Worm (Caenorhabditis elegans): ENCODE data around the gene C45G9.4.

Gene C45G9.4

DNA sequence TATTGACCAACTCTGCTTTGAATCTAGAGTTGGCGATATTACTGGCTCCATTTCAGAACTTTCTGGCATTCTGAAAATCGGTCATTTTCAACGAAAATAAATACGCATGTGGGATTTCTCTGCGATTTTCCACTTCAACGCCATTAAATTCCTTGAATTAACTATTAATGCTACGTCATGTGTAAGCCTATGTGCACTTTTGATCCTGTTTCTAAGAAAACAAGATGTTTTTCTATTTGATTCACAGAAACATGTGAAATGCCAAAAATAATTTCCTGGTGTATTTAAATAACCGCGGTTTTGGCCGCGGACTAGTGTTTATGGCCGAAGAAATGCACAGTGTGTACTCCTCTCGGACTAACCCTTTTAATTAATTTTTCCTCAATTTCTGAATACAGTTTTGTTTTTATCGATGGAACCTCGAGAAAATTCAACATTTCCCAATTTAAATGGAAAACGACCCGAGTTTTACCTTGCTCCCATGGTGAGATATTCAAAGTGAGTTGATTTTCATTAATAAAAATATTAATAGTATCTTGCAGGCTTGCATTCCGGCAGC lies 6.2 kb downstream of the C45G9.4 start, which contains the start of the genes C45G9.11 and C45G9.2 (continued):
- no peak for TF ChIP-seq akir-1 (GFP tag; optimal IDR thresholded peaks at IDR 0.05)
- TF ChIP-seq lin-54 (GFP tag; optimal IDR thresholded peaks at IDR 0.05): peak; percentile 83
- TF ChIP-seq rcor-1 (GFP tag; IDR thresholded peaks at IDR 0.05): peak; percentile 37; the same call in 1 of the 2 replicates
- TF ChIP-seq ceh-27 (GFP tag; optimal IDR thresholded peaks at IDR 0.05): peak; percentile 88
- peak in 1 of 3 experiments; percentile 74 for TF ChIP-seq lin-35 (GFP tag; optimal IDR thresholded peaks at IDR 0.05)
- peak; percentile 50 for TF ChIP-seq xnd-1 (tag; optimal IDR thresholded peaks at IDR 0.05)
- peak; percentile 61 for TF ChIP-seq him-1 (tag; optimal IDR thresholded peaks at IDR 0.05)
- TF ChIP-seq let-526 (GFP tag; IDR thresholded peaks at IDR 0.05): no peak
- peak; percentile 47; the same call in 1 of the 2 replicates for TF ChIP-seq ceh-100 (GFP tag; IDR thresholded peaks at IDR 0.05)
- TF ChIP-seq rec-8 (tag; optimal IDR thresholded peaks at IDR 0.05): peak in 1 of 2 experiments; percentile 39
- 0 out of 2 replicates have a peak, but pooled peaks have one; percentile 37 for TF ChIP-seq ekl-4 (GFP tag; IDR thresholded peaks at IDR 0.05)
- TF ChIP-seq Y67H2A.10 (GFP tag; conservative IDR thresholded peaks at IDR 0.05): peak; percentile 57; the same call in 1 of the 2 replicates

DNA sequence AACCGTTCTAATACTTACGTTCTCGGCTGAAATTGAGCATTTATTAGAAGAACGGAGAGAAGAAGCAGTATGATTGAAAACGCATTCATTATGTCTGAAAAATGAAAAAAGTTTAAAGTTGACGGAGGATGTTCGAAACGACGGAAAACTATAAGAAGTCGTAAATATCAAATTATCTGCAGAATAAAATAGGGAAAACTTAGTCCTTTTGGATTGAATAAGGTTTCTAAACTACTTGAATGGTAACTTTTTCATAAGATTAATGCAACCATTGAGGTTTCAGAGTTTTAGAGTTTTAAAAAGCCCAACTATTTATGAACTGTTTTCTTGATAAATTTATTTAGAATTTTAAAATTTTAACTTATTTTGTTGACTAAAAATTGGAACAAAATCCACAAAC lies 9.0 kb downstream of the C45G9.4 start, which contains the start of gene C45G9.12:
TSS of gene C45G9.12 (minus strand) at position 101 of the 400 bp plus-strand sequence.
- TF ChIP-seq egl-44 (GFP tag; IDR thresholded peaks at IDR 0.05): no peak
- TF ChIP-seq F52B5.7 (tag; optimal IDR thresholded peaks at IDR 0.05): no peak
- no peak for TF ChIP-seq ama-1 (optimal IDR thresholded peaks at IDR 0.05)
- TF ChIP-seq ama-1 (GFP tag; optimal IDR thresholded peaks at IDR 0.05): no peak
- TF ChIP-seq Y79H2A.3 (GFP tag; conservative IDR thresholded peaks at IDR 0.05): no peak
- no peak for TF ChIP-seq hrde-1 (tag; optimal IDR thresholded peaks at IDR 0.05; ENCODE audit: borderline replicate concordance)
- TF ChIP-seq ztf-25 (GFP tag; IDR thresholded peaks at IDR 0.05): no peak
- no peak for TF ChIP-seq K11D2.4 (GFP tag; IDR thresholded peaks at IDR 0.05)
- TF ChIP-seq ceh-40 (GFP tag; IDR thresholded peaks at IDR 0.05): no peak
- no peak for TF ChIP-seq F37B4.10 (GFP tag; IDR thresholded peaks at IDR 0.05)
- no peak for TF ChIP-seq nhr-179 (tag; optimal IDR thresholded peaks at IDR 0.05)
- TF ChIP-seq nfya-1 (tag; optimal IDR thresholded peaks at IDR 0.05; ENCODE audit: borderline replicate concordance, insufficient read depth): no peak
- TF ChIP-seq C17E4.6 (GFP tag; IDR thresholded peaks at IDR 0.05): no peak
- TF ChIP-seq nhr-80 (tag; optimal IDR thresholded peaks at IDR 0.05): no peak
- no peak for TF ChIP-seq F57C9.4 (tag; optimal IDR thresholded peaks at IDR 0.05)

DNA sequence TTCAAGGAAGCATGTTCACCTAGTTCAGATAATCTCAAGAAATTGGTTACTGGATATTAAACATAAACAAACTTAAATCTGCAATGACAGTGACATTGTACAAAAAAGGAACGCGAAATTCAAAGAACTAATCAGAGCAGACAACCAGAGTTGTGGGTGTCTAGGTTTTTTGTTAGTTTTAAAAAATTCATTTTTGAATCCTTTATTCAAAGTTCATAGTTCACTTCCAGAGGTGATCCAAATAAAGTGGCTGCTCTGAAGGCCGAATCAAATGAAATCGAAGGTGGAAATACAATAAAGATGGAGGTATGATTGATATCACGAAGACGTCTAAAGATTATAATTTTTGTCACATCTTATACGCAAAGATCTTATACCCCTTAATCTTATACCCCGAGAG lies 11.9 kb downstream of the C45G9.4 start, which contains the start of gene ttbk-6:
TSS of gene ttbk-6 (plus strand) at position 301 of the 400 bp plus-strand sequence.
- TF ChIP-seq xnd-1 (tag; optimal IDR thresholded peaks at IDR 0.05) (no peak), pha-4 (tag; optimal IDR thresholded peaks at IDR 0.05) (no peak), nfya-2 (GFP tag; IDR thresholded peaks at IDR 0.05) (no peak), lag-1 (GFP tag; IDR thresholded peaks at IDR 0.05) (no peak)

DNA sequence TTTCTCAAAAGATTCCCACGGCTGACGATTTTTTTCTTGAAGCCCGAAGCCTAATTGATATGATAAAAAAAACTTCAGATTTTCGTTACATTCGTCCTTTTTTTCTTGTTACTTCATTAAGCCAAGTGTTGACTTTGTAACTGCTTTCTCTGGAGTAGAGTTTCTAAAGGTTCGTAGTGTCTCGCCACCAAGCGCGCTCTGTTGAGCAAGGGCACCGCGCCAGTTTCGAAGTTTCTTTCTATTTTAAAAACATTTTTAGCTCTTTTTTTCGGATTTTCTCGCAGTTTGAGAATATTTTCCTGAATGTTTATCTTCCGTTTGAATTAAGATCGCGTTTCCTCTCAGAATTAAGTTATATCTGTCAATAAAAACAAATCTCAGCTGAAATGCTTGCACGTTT lies 14.1 kb downstream of the C45G9.4 start:
- TF ChIP-seq lsl-1 (GFP tag; optimal IDR thresholded peaks at IDR 0.05) (peak; percentile 14), dpl-1 (GFP tag; optimal IDR thresholded peaks at IDR 0.05) (peak; percentile 15), efl-1 (GFP tag; optimal IDR thresholded peaks at IDR 0.05) (peak; percentile 52), ceh-100 (GFP tag; IDR thresholded peaks at IDR 0.05) (peak; percentile 85), F23B12.7 (tag; optimal IDR thresholded peaks at IDR 0.05; ENCODE audit: insufficient read depth) (no peak)
